Fruit fly (Drosophila melanogaster): Measurements from ENCODE around the gene hay.

Gene hay

DNA sequence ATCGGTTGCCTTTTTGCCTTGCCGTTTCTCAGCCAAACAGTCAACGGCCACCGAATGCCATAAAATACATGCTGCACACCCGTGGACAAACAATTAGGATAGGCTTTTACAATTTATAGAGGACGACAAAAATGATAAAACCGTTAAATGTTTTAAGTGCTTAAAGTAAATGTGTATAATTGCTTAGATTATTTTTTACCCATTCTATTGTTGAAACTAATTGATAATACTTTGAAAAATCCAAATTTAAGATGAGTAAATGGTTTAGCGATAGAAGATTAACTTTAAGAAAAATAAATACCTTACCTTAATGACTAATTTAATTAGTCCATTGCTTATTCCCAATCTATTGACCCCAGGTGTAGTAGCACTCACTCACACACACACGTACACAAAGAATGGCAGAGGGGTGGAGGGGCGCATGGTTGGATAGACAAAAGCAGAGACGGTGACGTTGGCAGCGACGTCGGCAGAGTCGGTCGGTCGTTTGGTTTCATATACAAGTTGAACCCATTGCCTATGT is 47.7 kb downstream of the hay start (continued):
- TF ChIP-seq vnd (GFP tag; IDR thresholded peaks at IDR 0.05; ENCODE audit: partially characterized antibody) (no peak), CG8089 (GFP tag; optimal IDR thresholded peaks at IDR 0.05) (peak; percentile 76), NK7.1 (GFP tag; optimal IDR thresholded peaks at IDR 0.05) (peak; percentile 88), sr (GFP tag; IDR thresholded peaks at IDR 0.05) (0 out of 3 replicates have a peak, but pooled peaks have one; percentile 17), sqz (GFP tag; optimal IDR thresholded peaks at IDR 0.05) (peak; percentile 88), H2.0 (GFP tag; IDR thresholded peaks at IDR 0.05) (peak; percentile 87), CG15601 (tag; optimal IDR thresholded peaks at IDR 0.05) (peak; percentile 92), Dp (GFP tag; optimal IDR thresholded peaks at IDR 0.05) (peak; percentile 1), Hr78 (GFP tag; optimal IDR thresholded peaks at IDR 0.05) (peak in 1 of 2 experiments; percentile 91), ase (GFP tag; IDR thresholded peaks at IDR 0.05) (peak; percentile 92), nom (GFP tag; optimal IDR thresholded peaks at IDR 0.05) (peak; percentile 78), TFAM (GFP tag; optimal IDR thresholded peaks at IDR 0.05) (peak; percentile 65), Tbp (GFP tag; optimal IDR thresholded peaks at IDR 0.05) (no peak), dan (GFP tag; IDR thresholded peaks at IDR 0.05) (no peak; the same call in 1 of the 2 replicates), Fer1 (GFP tag; optimal IDR thresholded peaks at IDR 0.05) (peak; percentile 97), rib (GFP tag; IDR thresholded peaks at IDR 0.05) (peak; percentile 85), CG14860 (GFP tag; IDR thresholded peaks at IDR 0.05; ENCODE audit: partially characterized antibody) (no peak), ac (GFP tag; optimal IDR thresholded peaks at IDR 0.05) (peak; percentile 71), stc (GFP tag; IDR thresholded peaks at IDR 0.05) (peak; percentile 95), pfk (GFP tag; optimal IDR thresholded peaks at IDR 0.05) (peak; percentile 20), Eip74EF (GFP tag; optimal IDR thresholded peaks at IDR 0.05) (peak in 1 of 2 experiments; percentile 97), CG4404 (GFP tag; IDR thresholded peaks at IDR 0.05) (peak; percentile 92), CG17802 (tag; optimal IDR thresholded peaks at IDR 0.05) (peak; percentile 58), Lpt (GFP tag; optimal IDR thresholded peaks at IDR 0.05) (no peak), Sox102F (GFP tag; optimal IDR thresholded peaks at IDR 0.05) (peak; percentile 94), crp (GFP tag; optimal IDR thresholded peaks at IDR 0.05) (peak in 1 of 2 experiments; percentile 63), CG16863 (GFP tag; optimal IDR thresholded peaks at IDR 0.05) (peak; percentile 87), CG8924 (tag; optimal IDR thresholded peaks at IDR 0.05) (peak; percentile 98), luna (GFP tag; optimal IDR thresholded peaks at IDR 0.05) (peak; percentile 20), gcm2 (GFP tag; optimal IDR thresholded peaks at IDR 0.05) (peak; percentile 67), CG31224 (GFP tag; IDR thresholded peaks at IDR 0.05) (peak; percentile 88), CG18476 (GFP tag; optimal IDR thresholded peaks at IDR 0.05) (peak; percentile 95), zfh2 (GFP tag; optimal IDR thresholded peaks at IDR 0.05) (peak; percentile 90), danr (GFP tag; IDR thresholded peaks at IDR 0.05) (peak; percentile 92), CG1792 (GFP tag; optimal IDR thresholded peaks at IDR 0.05) (peak; percentile 86), esg (GFP tag; conservative IDR thresholded peaks at IDR 0.05) (peak; percentile 94), CG12155 (GFP tag; optimal IDR thresholded peaks at IDR 0.05) (peak; percentile 85), Hr39 (optimal IDR thresholded peaks at IDR 0.05) (no peak), seq (GFP tag; IDR thresholded peaks at IDR 0.05) (peak; percentile 96), CG17829 (tag; optimal IDR thresholded peaks at IDR 0.05) (peak; percentile 98), CG11723 (GFP tag; optimal IDR thresholded peaks at IDR 0.05) (peak; percentile 92), sob (GFP tag; IDR thresholded peaks at IDR 0.05) (peak; percentile 86), CG17361 (GFP tag; IDR thresholded peaks at IDR 0.05) (peak; percentile 96), zf30C (GFP tag; optimal IDR thresholded peaks at IDR 0.05) (no peak), CG7987 (GFP tag; optimal IDR thresholded peaks at IDR 0.05) (peak; percentile 85), psq (GFP tag; optimal IDR thresholded peaks at IDR 0.05) (peak; percentile 63), Elba2 (GFP tag; optimal IDR thresholded peaks at IDR 0.05) (peak; percentile 35), CG30403 (GFP tag; optimal IDR thresholded peaks at IDR 0.05) (peak; percentile 98), wor (GFP tag; IDR thresholded peaks at IDR 0.05) (peak; percentile 88), tll (GFP tag; optimal IDR thresholded peaks at IDR 0.05) (peak in 1 of 2 experiments; percentile 79)
